Worm (Caenorhabditis elegans) whole organism, L4 larva: Measurements from ENCODE around the gene T23F11.2.

Source experiments
- F26F4.8 ChIP-seq: fragments of 200-800 bp; sonication (Bioruptor generic); conservative IDR thresholded peaks from 2 replicates; pipeline ENCODE4 v1.3.6; 2022; ENCODE audit warnings: missing genetic modification characterization, missing compliant biosample characterization
- F49E8.2 ChIP-seq: sonication (generic microtip); optimal IDR thresholded peaks from 2 replicates; lab custom pipeline; 2016; ENCODE audit warnings: missing compliant biosample characterization, mild to moderate bottlenecking, missing genetic modification characterization, borderline replicate concordance
- R02D3.7 ChIP-seq: fragments of 150-350 bp; sonication (generic microtip); optimal IDR thresholded peaks from 3 replicates; lab custom pipeline; 2014; ENCODE audit warnings: missing biosample characterization, missing genetic modification characterization
- T20F7.1 ChIP-seq: fragments of 200-800 bp; sonication (Bioruptor generic); optimal IDR thresholded peaks from 2 replicates; lab custom pipeline; 2018; ENCODE audit warnings: mild to moderate bottlenecking, missing genetic modification characterization, missing compliant biosample characterization
- Y105C5A.15 ChIP-seq: fragments of 200-800 bp; sonication (Bioruptor generic); IDR thresholded peaks from 2 replicates; pipeline ENCODE4 v1.3.6; 2022; ENCODE audit warnings: missing genetic modification characterization, missing compliant biosample characterization
- Y5F2A.4 ChIP-seq: fragments of 200-800 bp; sonication (Bioruptor generic); optimal IDR thresholded peaks from 2 replicates; lab custom pipeline; 2018; ENCODE audit warnings: mild to moderate bottlenecking, missing genetic modification characterization, missing compliant biosample characterization
- Y75B8A.6 ChIP-seq: fragments of 200-800 bp; sonication (Bioruptor generic); IDR thresholded peaks from 2 replicates; pipeline ENCODE4 v1.3.6; 2022; ENCODE audit warnings: missing genetic modification reagents, missing genetic modification characterization, missing compliant biosample characterization
- ZK546.5 ChIP-seq, 2 experiments: sonication (generic microtip); optimal IDR thresholded peaks; 2 replicates each; lab custom pipeline; 2017; ENCODE audit warnings: missing biosample characterization in 2 of 2, missing genetic modification characterization in 2 of 2
- aha-1 ChIP-seq: fragments of 150-350 bp; peaks from one replicate; lab custom pipeline; 2014; ENCODE audit warnings: missing biosample characterization, missing genetic modification characterization
- aly-2 ChIP-seq: sonication (generic microtip); optimal IDR thresholded peaks from 2 replicates; lab custom pipeline; 2018; ENCODE audit warnings: missing biosample characterization, missing genetic modification characterization
- arid-1 ChIP-seq: fragments of 200-800 bp; sonication (Bioruptor generic); conservative IDR thresholded peaks from 2 replicates; pipeline ENCODE4 v1.3.6; 2022; ENCODE audit warnings: missing genetic modification reagents, missing genetic modification characterization, missing compliant biosample characterization
- ceh-20 ChIP-seq: fragments of 200-800 bp; sonication (Bioruptor generic); IDR thresholded peaks from 2 replicates; pipeline ENCODE4 v1.3.6; 2022; ENCODE audit warnings: missing genetic modification reagents, missing genetic modification characterization, missing compliant biosample characterization
- ceh-32 ChIP-seq: sonication (generic microtip); optimal IDR thresholded peaks from 2 replicates; lab custom pipeline; 2016; ENCODE audit warnings: mild to moderate bottlenecking, missing genetic modification characterization, missing compliant biosample characterization; ENCODE audit not compliant: poor library complexity
- ceh-62 ChIP-seq: sonication (generic microtip); optimal IDR thresholded peaks from 2 replicates; lab custom pipeline; 2017; ENCODE audit warnings: missing biosample characterization, missing genetic modification characterization
- ceh-82 ChIP-seq: sonication (generic microtip); optimal IDR thresholded peaks from 2 replicates; lab custom pipeline; 2017; ENCODE audit warnings: missing biosample characterization, missing genetic modification characterization
- daf-16 ChIP-seq, 3 experiments: sonication (generic microtip); optimal IDR thresholded peaks; 2 replicates each; lab custom pipeline; 2016 to 2017; ENCODE audit warnings: missing genetic modification characterization in 3 of 3, missing genetic modification reagents in 3 of 3, mild to moderate bottlenecking in 2 of 3, missing compliant biosample characterization in 2 of 3, missing biosample characterization in 1 of 3, moderate library complexity in 1 of 3
- daf-19 ChIP-seq: fragments of 200-800 bp; sonication (Bioruptor generic); conservative IDR thresholded peaks from 2 replicates; pipeline ENCODE4 v1.3.6; 2022; ENCODE audit warnings: missing genetic modification characterization, missing compliant biosample characterization
- dmd-6 ChIP-seq: fragments of 200-800 bp; sonication (Bioruptor generic); IDR thresholded peaks from 2 replicates; pipeline ENCODE4 v1.3.6; 2022; ENCODE audit warnings: missing genetic modification reagents, missing genetic modification characterization, missing compliant biosample characterization
- dpl-1 ChIP-seq: fragments of 150-350 bp; optimal IDR thresholded peaks from 2 replicates; lab custom pipeline; 2014; ENCODE audit warnings: missing biosample characterization, missing genetic modification reagents, missing genetic modification characterization
- duxl-1 ChIP-seq: sonication (generic microtip); optimal IDR thresholded peaks from 2 replicates; lab custom pipeline; 2016; ENCODE audit warnings: mild to moderate bottlenecking, missing genetic modification characterization, moderate library complexity, missing compliant biosample characterization; ENCODE audit not compliant: poor library complexity
- dve-1 ChIP-seq: sonication (generic microtip); optimal IDR thresholded peaks from 2 replicates; lab custom pipeline; 2017; ENCODE audit warnings: antibody characterized with exemption, mild to moderate bottlenecking, missing genetic modification characterization, missing compliant biosample characterization; ENCODE audit not compliant: insufficient read depth
- egl-27 ChIP-seq: sonication (generic microtip); optimal IDR thresholded peaks from 3 replicates; lab custom pipeline; 2017; ENCODE audit warnings: missing biosample characterization, missing genetic modification reagents, missing genetic modification characterization
- fkh-10 ChIP-seq: fragments of 150-350 bp; optimal IDR thresholded peaks from 2 replicates; lab custom pipeline; 2014; ENCODE audit warnings: missing biosample characterization, missing genetic modification reagents, missing genetic modification characterization
- hlh-11 ChIP-seq: fragments of 200-800 bp; sonication (Bioruptor generic); optimal IDR thresholded peaks from 2 replicates; lab custom pipeline; 2018; ENCODE audit warnings: mild to moderate bottlenecking, missing genetic modification characterization, missing compliant biosample characterization
- hmg-1.1 ChIP-seq: fragments of 200-800 bp; sonication (Bioruptor generic); IDR thresholded peaks from 2 replicates; pipeline ENCODE4 v1.3.6; 2022; ENCODE audit warnings: missing genetic modification reagents, missing genetic modification characterization, missing compliant biosample characterization
- lim-7 ChIP-seq: fragments of 200-800 bp; sonication (Bioruptor generic); IDR thresholded peaks from 2 replicates; pipeline ENCODE4 v1.3.6; 2022; ENCODE audit warnings: missing genetic modification characterization, missing compliant biosample characterization
- lin-1 ChIP-seq: fragments of 200-800 bp; sonication (Bioruptor generic); IDR thresholded peaks from 2 replicates; pipeline ENCODE4 v1.3.6; 2022; ENCODE audit warnings: missing genetic modification reagents, missing genetic modification characterization, missing compliant biosample characterization
- lin-13 ChIP-seq: fragments of 150-350 bp; optimal IDR thresholded peaks from 2 replicates; lab custom pipeline; 2014; ENCODE audit warnings: missing biosample characterization, missing genetic modification reagents, missing genetic modification characterization
- lin-38 ChIP-seq: fragments of 200-800 bp; sonication (Bioruptor generic); IDR thresholded peaks from 2 replicates; pipeline ENCODE4 v1.3.6; 2022; ENCODE audit warnings: missing genetic modification reagents, missing genetic modification characterization, missing compliant biosample characterization
- lin-39 ChIP-seq: fragments of 150-350 bp; optimal IDR thresholded peaks from 2 replicates; lab custom pipeline; 2014; ENCODE audit warnings: missing biosample characterization, missing genetic modification reagents, missing genetic modification characterization
- lir-3 ChIP-seq: sonication (generic microtip); optimal IDR thresholded peaks from 2 replicates; lab custom pipeline; 2016; ENCODE audit warnings: mild to moderate bottlenecking, missing genetic modification characterization, missing compliant biosample characterization
- mdl-1 ChIP-seq, 2 experiments: fragments of 150-350 bp in 1 of 2; sonication (generic microtip) in 1 of 2; optimal IDR thresholded peaks; 2 replicates each; lab custom pipeline; 2014 to 2017; ENCODE audit warnings: missing biosample characterization in 2 of 2, missing genetic modification characterization in 2 of 2
- mes-2 ChIP-seq: sonication (generic microtip); optimal IDR thresholded peaks from 2 replicates; lab custom pipeline; 2016; ENCODE audit warnings: missing genotype, mild to moderate bottlenecking, missing genetic modification characterization, missing compliant biosample characterization; ENCODE audit not compliant: poor library complexity, severe bottlenecking
- mxl-2 ChIP-seq: fragments of 200-800 bp; sonication (Bioruptor generic); conservative IDR thresholded peaks from 2 replicates; pipeline ENCODE4 v1.3.6; 2022; ENCODE audit warnings: missing genetic modification reagents, missing genetic modification characterization, missing compliant biosample characterization
- mxl-3 ChIP-seq: fragments of 200-800 bp; sonication (Bioruptor generic); optimal IDR thresholded peaks from 2 replicates; lab custom pipeline; 2018; ENCODE audit warnings: mild to moderate bottlenecking, missing genetic modification characterization, missing compliant biosample characterization
- nhr-11 ChIP-seq: fragments of 150-350 bp; optimal IDR thresholded peaks from 2 replicates; lab custom pipeline; 2014; ENCODE audit warnings: missing biosample characterization, missing genetic modification characterization
- nhr-28 ChIP-seq: fragments of 150-350 bp; optimal IDR thresholded peaks from 2 replicates; lab custom pipeline; 2014; ENCODE audit warnings: missing biosample characterization, missing genetic modification characterization
- nhr-41 ChIP-seq: fragments of 200-800 bp; sonication (Bioruptor generic); IDR thresholded peaks from 2 replicates; pipeline ENCODE4 v1.3.6; 2022; ENCODE audit warnings: missing genetic modification reagents, missing genetic modification characterization, missing compliant biosample characterization
- pha-4 ChIP-seq, 2 experiments: fragments of 150-350 bp in 1 of 2; fragments of 200-800 bp in 1 of 2; sonication (Bioruptor generic) in 1 of 2; IDR thresholded peaks in 1 of 2; optimal IDR thresholded peaks in 1 of 2; 2 replicates each; pipeline versions ENCODE4 v1.3.6 to Lab custom; 2014 to 2022; ENCODE audit warnings: missing genetic modification characterization in 2 of 2, missing genetic modification reagents in 2 of 2, missing biosample characterization in 1 of 2, missing compliant biosample characterization in 1 of 2
- php-3 ChIP-seq: fragments of 200-800 bp; sonication (Bioruptor generic); IDR thresholded peaks from 2 replicates; pipeline ENCODE4 v1.3.6; 2022; ENCODE audit warnings: missing genetic modification reagents, missing genetic modification characterization, missing compliant biosample characterization
- pqm-1 ChIP-seq: sonication (generic microtip); optimal IDR thresholded peaks from 2 replicates; lab custom pipeline; 2017; ENCODE audit warnings: missing biosample characterization, missing genetic modification characterization
- set-16 ChIP-seq: fragments of 200-800 bp; sonication (Bioruptor generic); IDR thresholded peaks from 2 replicates; pipeline ENCODE4 v1.3.6; 2022; ENCODE audit warnings: missing genetic modification reagents, missing genetic modification characterization, missing compliant biosample characterization
- snpc-4 ChIP-seq: fragments of 150-350 bp; optimal IDR thresholded peaks from 2 replicates; lab custom pipeline; 2014; ENCODE audit warnings: missing biosample characterization, missing genetic modification characterization
- tag-97 ChIP-seq: fragments of 200-800 bp; sonication (Bioruptor generic); IDR thresholded peaks from 2 replicates; pipeline ENCODE4 v1.3.6; 2022; ENCODE audit warnings: missing genetic modification characterization, missing compliant biosample characterization
- tra-1 ChIP-seq: fragments of 200-800 bp; sonication (Bioruptor generic); IDR thresholded peaks from 2 replicates; pipeline ENCODE4 v1.3.6; 2022; ENCODE audit warnings: missing genetic modification reagents, missing genetic modification characterization, missing compliant biosample characterization
- zfp-3 ChIP-seq: fragments of 200-800 bp; sonication (Bioruptor generic); conservative IDR thresholded peaks from 2 replicates; pipeline ENCODE4 v1.3.6; 2022; ENCODE audit warnings: missing genetic modification reagents, missing genetic modification characterization, missing compliant biosample characterization

Gene T23F11.2

DNA sequence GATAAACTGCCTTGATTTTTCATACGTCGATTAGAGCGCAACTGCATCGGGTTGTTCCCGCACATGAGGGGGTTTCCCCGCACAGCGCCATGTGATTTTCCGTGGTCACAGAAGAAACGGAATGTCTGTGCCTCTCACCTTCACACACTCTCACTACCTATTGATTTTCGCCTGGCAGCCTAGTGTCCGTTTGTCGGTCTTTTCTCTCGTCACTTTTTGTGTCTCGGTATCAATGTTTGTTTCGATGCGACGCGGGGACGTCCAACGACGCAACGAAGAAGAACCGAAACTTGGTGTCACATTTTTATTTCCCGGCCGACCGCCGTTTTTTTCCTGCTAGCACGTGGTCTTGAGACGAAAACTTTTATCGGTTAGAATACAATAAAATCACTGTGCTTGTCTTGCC is 5.9 kb downstream of the T23F11.2 start (continued):
- TF ChIP-seq pha-4 (GFP tag; IDR thresholded peaks at IDR 0.05; lab: Robert Waterston, UW) (peak; percentile 75), pha-4 (tag; optimal IDR thresholded peaks at IDR 0.05; lab: Kevin White, UChicago) (peak; percentile 21), hlh-11 (tag; lab: Kevin White, UChicago) (peak; percentile 100), nhr-41 (GFP tag; lab: Robert Waterston, UW) (0 out of 2 replicates have a peak, but pooled peaks have one; percentile 71), nhr-11 (peak; percentile 96), lin-39 (no peak), dmd-6 (GFP tag; lab: Robert Waterston, UW) (peak; percentile 99), F26F4.8 (GFP tag; lab: Robert Waterston, UW) (no peak)

ce11 chrIII:4647878-4648277 is 7.4 kb downstream of the T23F11.2 start, which contains the start of gene T23F11.6:
TSS of gene T23F11.6 (minus strand) at chrIII:4647922.
- TF ChIP-seq ceh-82 (tag; lab: Kevin White, UChicago) (no peak), ceh-32 (tag; lab: Kevin White, UChicago) (no peak), T20F7.1 (GFP tag; lab: Kevin White, UChicago) (no peak), fkh-10 (GFP tag; lab: Kevin White, UChicago) (no peak), hmg-1.1 (GFP tag; lab: Robert Waterston, UW) (no peak), lir-3 (tag; lab: Kevin White, UChicago) (no peak), daf-16 (GFP tag; optimal IDR thresholded peaks at IDR 0.05; lab: Kevin White, UChicago) (no peak), daf-16 (tag; optimal IDR thresholded peaks at IDR 0.05; lab: Kevin White, UChicago) (peak; percentile 22), duxl-1 (no peak), Y105C5A.15 (GFP tag; lab: Robert Waterston, UW) (no peak), F49E8.2 (tag; lab: Kevin White, UChicago) (no peak), nhr-28 (tag; lab: Kevin White, UChicago) (peak; percentile 15), mxl-3 (GFP tag; lab: Kevin White, UChicago) (no peak), ceh-20 (no peak), Y5F2A.4 (GFP tag; lab: Kevin White, UChicago) (no peak), ceh-62 (tag; lab: Kevin White, UChicago) (no peak), mes-2 (tag; lab: Kevin White, UChicago) (no peak), aly-2 (no peak), lim-7 (GFP tag; lab: Robert Waterston, UW) (no peak), aha-1 (no peak), pha-4 (GFP tag; IDR thresholded peaks at IDR 0.05; lab: Robert Waterston, UW) (no peak), pha-4 (tag; optimal IDR thresholded peaks at IDR 0.05; lab: Kevin White, UChicago) (no peak), dpl-1 (no peak), set-16 (no peak), dve-1 (tag; lab: Kevin White, UChicago) (peak; percentile 5), mxl-2 (GFP tag; lab: Robert Waterston, UW) (no peak), arid-1 (GFP tag; lab: Robert Waterston, UW) (no peak), mdl-1 (tag; optimal IDR thresholded peaks at IDR 0.05; lab: Kevin White, UChicago) (peak in 1 of 2 experiments; percentile 1), lin-13 (GFP tag; lab: Kevin White, UChicago) (no peak), snpc-4 (tag; lab: Kevin White, UChicago) (no peak), lin-38 (GFP tag; lab: Robert Waterston, UW) (no peak), ZK546.5 (tag; optimal IDR thresholded peaks at IDR 0.05; lab: Kevin White, UChicago) (no peak), egl-27 (tag; lab: Kevin White, UChicago) (no peak), daf-19 (GFP tag; lab: Robert Waterston, UW) (no peak), tag-97 (GFP tag; lab: Robert Waterston, UW) (no peak), R02D3.7 (no peak), nhr-11 (no peak), lin-39 (no peak), php-3 (GFP tag; lab: Robert Waterston, UW) (no peak), Y75B8A.6 (GFP tag; lab: Robert Waterston, UW) (no peak), lin-1 (GFP tag; lab: Robert Waterston, UW) (0 out of 2 replicates have a peak, but pooled peaks have one; percentile 49), zfp-3 (GFP tag; lab: Robert Waterston, UW) (no peak), pqm-1 (tag; lab: Kevin White, UChicago) (peak; percentile 53), tra-1 (GFP tag; lab: Robert Waterston, UW) (no peak), dmd-6 (GFP tag; lab: Robert Waterston, UW) (peak; percentile 65)
- TF ChIP-seq, all 104 proteins: peak for 7
